Worm (Caenorhabditis elegans) whole organism, young adult: ENCODE data around the gene K08D12.4.

Experiments used
- B0261.1 ChIP-seq: sonication (generic microtip); optimal IDR thresholded peaks from 2 replicates; lab custom pipeline; 2016; ENCODE audit warnings: mild to moderate bottlenecking, missing genetic modification characterization, moderate library complexity, missing compliant biosample characterization
- C06A6.2 ChIP-seq: fragments of 200-800 bp; sonication (Bioruptor generic); conservative IDR thresholded peaks from 2 replicates; pipeline ENCODE4 v1.3.6; 2022; ENCODE audit warnings: missing genetic modification characterization, missing compliant biosample characterization
- C17E4.6 ChIP-seq: fragments of 200-800 bp; sonication (Bioruptor generic); IDR thresholded peaks from 2 replicates; pipeline ENCODE4 v1.3.6; 2022; ENCODE audit warnings: missing genetic modification reagents, missing genetic modification characterization, missing compliant biosample characterization
- D2030.7 ChIP-seq: fragments of 200-800 bp; sonication (Bioruptor generic); IDR thresholded peaks from 2 replicates; pipeline ENCODE4 v1.3.6; 2022; ENCODE audit warnings: missing genetic modification reagents, missing genetic modification characterization, missing compliant biosample characterization
- F39B2.1 ChIP-seq: fragments of 200-800 bp; sonication (Bioruptor generic); IDR thresholded peaks from 2 replicates; pipeline ENCODE4 v1.3.6; 2022; ENCODE audit warnings: missing genetic modification reagents, missing genetic modification characterization, missing compliant biosample characterization
- T07F8.4 ChIP-seq: sonication (generic microtip); optimal IDR thresholded peaks from 2 replicates; lab custom pipeline; 2016; ENCODE audit warnings: mild to moderate bottlenecking, missing genetic modification characterization, moderate library complexity, missing compliant biosample characterization
- Y56A3A.18 ChIP-seq: fragments of 200-800 bp; sonication (Bioruptor generic); IDR thresholded peaks from 2 replicates; pipeline ENCODE4 v1.3.6; 2022; ENCODE audit warnings: missing genetic modification reagents, missing genetic modification characterization, missing compliant biosample characterization
- Y79H2A.3 ChIP-seq: fragments of 200-800 bp; sonication (Bioruptor generic); conservative IDR thresholded peaks from 2 replicates; pipeline ENCODE4 v1.3.6; 2022; ENCODE audit warnings: missing genetic modification reagents, missing genetic modification characterization, missing compliant biosample characterization
- Y95B8A.8 ChIP-seq: fragments of 200-800 bp; sonication (Bioruptor generic); IDR thresholded peaks from 2 replicates; pipeline ENCODE4 v1.3.6; 2022; ENCODE audit warnings: missing genetic modification reagents, missing genetic modification characterization, missing compliant biosample characterization
- atf-7 ChIP-seq: sonication (generic microtip); optimal IDR thresholded peaks from 2 replicates; lab custom pipeline; 2017; ENCODE audit warnings: mild to moderate bottlenecking, missing genetic modification characterization, missing compliant biosample characterization
- attf-3 ChIP-seq: fragments of 200-800 bp; sonication (Bioruptor generic); conservative IDR thresholded peaks from 2 replicates; pipeline ENCODE4 v1.3.6; 2022; ENCODE audit warnings: missing genetic modification reagents, missing genetic modification characterization, missing compliant biosample characterization
- attf-6 ChIP-seq: fragments of 200-800 bp; sonication (Bioruptor generic); IDR thresholded peaks from 2 replicates; pipeline ENCODE4 v1.3.6; 2022; ENCODE audit warnings: missing genetic modification reagents, missing genetic modification characterization, missing compliant biosample characterization
- bed-1 ChIP-seq: fragments of 200-800 bp; sonication (Bioruptor generic); IDR thresholded peaks from 2 replicates; pipeline ENCODE4 v1.3.6; 2022; ENCODE audit warnings: missing genetic modification reagents, missing genetic modification characterization, missing compliant biosample characterization
- ccch-3 ChIP-seq: fragments of 200-800 bp; sonication (Bioruptor generic); optimal IDR thresholded peaks from 2 replicates; lab custom pipeline; 2018; ENCODE audit warnings: mild to moderate bottlenecking, missing genetic modification characterization, missing compliant biosample characterization
- cebp-1 ChIP-seq, 2 experiments: fragments of 200-800 bp in 1 of 2; sonication (Bioruptor generic) in 1 of 2; sonication (generic microtip) in 1 of 2; IDR thresholded peaks in 1 of 2; optimal IDR thresholded peaks in 1 of 2; 2 replicates each; pipeline versions ENCODE4 v1.3.6 to Lab custom; 2017 to 2022; ENCODE audit warnings: missing compliant biosample characterization in 2 of 2, missing genetic modification characterization in 2 of 2, mild to moderate bottlenecking in 1 of 2, missing genetic modification reagents in 1 of 2, moderate library complexity in 1 of 2
- cebp-2 ChIP-seq: fragments of 200-800 bp; sonication (Bioruptor generic); IDR thresholded peaks from 2 replicates; pipeline ENCODE4 v1.3.6; 2022; ENCODE audit warnings: missing genetic modification characterization, missing compliant biosample characterization
- ceh-100 ChIP-seq: fragments of 200-800 bp; sonication (Bioruptor generic); IDR thresholded peaks from 2 replicates; pipeline ENCODE4 v1.3.6; 2022; ENCODE audit warnings: missing genetic modification reagents, missing genetic modification characterization, missing compliant biosample characterization
- ceh-58 ChIP-seq: fragments of 200-800 bp; sonication (Bioruptor generic); IDR thresholded peaks from 2 replicates; pipeline ENCODE4 v1.3.6; 2022; ENCODE audit warnings: missing genetic modification characterization, missing compliant biosample characterization
- dpl-1 ChIP-seq: fragments of 150-350 bp; optimal IDR thresholded peaks from 2 replicates; lab custom pipeline; 2014; ENCODE audit warnings: missing biosample characterization, missing genetic modification reagents, missing genetic modification characterization
- efl-1 ChIP-seq: fragments of 150-350 bp; optimal IDR thresholded peaks from 2 replicates; lab custom pipeline; 2014; ENCODE audit warnings: missing biosample characterization, missing genetic modification reagents, missing genetic modification characterization
- egl-44 ChIP-seq: fragments of 200-800 bp; sonication (Bioruptor generic); IDR thresholded peaks from 2 replicates; pipeline ENCODE4 v1.3.6; 2022; ENCODE audit warnings: missing genetic modification reagents, missing genetic modification characterization, missing compliant biosample characterization
- ekl-4 ChIP-seq: fragments of 200-800 bp; sonication (Bioruptor generic); IDR thresholded peaks from 2 replicates; pipeline ENCODE4 v1.3.6; 2022; ENCODE audit warnings: missing genetic modification reagents, missing genetic modification characterization, missing compliant biosample characterization
- ets-4 ChIP-seq: fragments of 200-800 bp; sonication (Bioruptor generic); optimal IDR thresholded peaks from 2 replicates; lab custom pipeline; 2018; ENCODE audit warnings: mild to moderate bottlenecking, missing genetic modification characterization, missing compliant biosample characterization
- hmg-1.2 ChIP-seq: fragments of 200-800 bp; sonication (Bioruptor generic); IDR thresholded peaks from 2 replicates; pipeline ENCODE4 v1.3.6; 2022; ENCODE audit warnings: missing genetic modification reagents, missing genetic modification characterization, missing compliant biosample characterization
- hmg-20 ChIP-seq: fragments of 200-800 bp; sonication (Bioruptor generic); IDR thresholded peaks from 2 replicates; pipeline ENCODE4 v1.3.6; 2022; ENCODE audit warnings: missing genetic modification reagents, missing genetic modification characterization, missing compliant biosample characterization
- lag-1 ChIP-seq: fragments of 200-800 bp; sonication (Bioruptor generic); IDR thresholded peaks from 2 replicates; pipeline ENCODE4 v1.3.6; 2022; ENCODE audit warnings: missing genetic modification reagents, missing genetic modification characterization, missing compliant biosample characterization
- let-607 ChIP-seq, 2 experiments: fragments of 200-800 bp in 1 of 2; sonication (Bioruptor generic) in 1 of 2; sonication (generic microtip) in 1 of 2; optimal IDR thresholded peaks; 2 replicates each; lab custom pipeline; 2016 to 2018; ENCODE audit warnings: mild to moderate bottlenecking in 2 of 2, missing compliant biosample characterization in 2 of 2, missing genetic modification characterization in 2 of 2, moderate library complexity in 2 of 2, missing genotype in 1 of 2
- madf-6 ChIP-seq: fragments of 200-800 bp; sonication (Bioruptor generic); IDR thresholded peaks from 2 replicates; pipeline ENCODE4 v1.3.6; 2022; ENCODE audit warnings: missing genetic modification reagents, missing genetic modification characterization, missing compliant biosample characterization
- mcd-1 ChIP-seq: fragments of 200-800 bp; sonication (Bioruptor generic); IDR thresholded peaks from 2 replicates; pipeline ENCODE4 v1.3.6; 2022; ENCODE audit warnings: missing genetic modification reagents, missing genetic modification characterization, missing compliant biosample characterization
- mxl-1 ChIP-seq: sonication (generic microtip); optimal IDR thresholded peaks from 2 replicates; lab custom pipeline; 2016; ENCODE audit warnings: missing genetic modification characterization, missing compliant biosample characterization
- nhr-80 ChIP-seq: sonication (generic microtip); optimal IDR thresholded peaks from 2 replicates; lab custom pipeline; 2016; ENCODE audit warnings: missing genetic modification characterization, missing compliant biosample characterization
- nhr-90 ChIP-seq: sonication (generic microtip); optimal IDR thresholded peaks from 2 replicates; lab custom pipeline; 2016; ENCODE audit warnings: missing genotype, mild to moderate bottlenecking, missing genetic modification characterization, missing compliant biosample characterization
- rcor-1 ChIP-seq: fragments of 200-800 bp; sonication (Bioruptor generic); IDR thresholded peaks from 2 replicates; pipeline ENCODE4 v1.3.6; 2022; ENCODE audit warnings: missing genetic modification reagents, missing genetic modification characterization, missing compliant biosample characterization
- rpc-1 ChIP-seq, 2 experiments: fragments of 150-350 bp in 1 of 2; sonication (generic microtip) in 1 of 2; optimal IDR thresholded peaks; 2 replicates each; lab custom pipeline; 2014 to 2018; ENCODE audit warnings: missing biosample characterization in 1 of 2, missing genetic modification characterization in 1 of 2, missing genetic modification reagents in 1 of 2, missing genotype in 1 of 2
- sea-2 ChIP-seq: fragments of 200-800 bp; sonication (Bioruptor generic); IDR thresholded peaks from 2 replicates; pipeline ENCODE4 v1.3.6; 2022; ENCODE audit warnings: missing genetic modification characterization, missing compliant biosample characterization
- snpc-1.3 ChIP-seq: sonication (generic microtip); optimal IDR thresholded peaks from 2 replicates; lab custom pipeline; 2017; ENCODE audit warnings: missing genetic modification characterization, mild to moderate bottlenecking, missing compliant biosample characterization, antibody characterized with exemption, moderate library complexity, missing genotype, missing genetic modification reagents; ENCODE audit not compliant: insufficient read depth
- snpc-3.4 ChIP-seq: sonication (generic microtip); optimal IDR thresholded peaks from 2 replicates; lab custom pipeline; 2017; ENCODE audit warnings: missing genetic modification characterization, mild to moderate bottlenecking, missing compliant biosample characterization, antibody characterized with exemption, moderate library complexity, missing genotype, missing genetic modification reagents
- snpc-4 ChIP-seq, 5 experiments: fragments of 150-350 bp in 1 of 5; sonication (generic microtip) in 4 of 5; optimal IDR thresholded peaks; 2 replicates each; lab custom pipeline; 2014 to 2018; ENCODE audit warnings: missing genetic modification characterization in 5 of 5, missing biosample characterization in 3 of 5, antibody characterized with exemption in 2 of 5, mild to moderate bottlenecking in 2 of 5, missing compliant biosample characterization in 2 of 5, missing genotype in 2 of 5, moderate library complexity in 2 of 5, missing genetic modification reagents in 1 of 5
- sptf-2 ChIP-seq: fragments of 200-800 bp; sonication (Bioruptor generic); optimal IDR thresholded peaks from 2 replicates; lab custom pipeline; 2018; ENCODE audit warnings: mild to moderate bottlenecking, missing genetic modification characterization, missing compliant biosample characterization
- tbp1 ChIP-seq: fragments of 200-800 bp; sonication (Bioruptor generic); optimal IDR thresholded peaks from 2 replicates; lab custom pipeline; 2018; ENCODE audit warnings: mild to moderate bottlenecking, missing genetic modification characterization, missing compliant biosample characterization
- tlf-1 ChIP-seq: fragments of 200-800 bp; sonication (Bioruptor generic); optimal IDR thresholded peaks from 2 replicates; lab custom pipeline; 2018; ENCODE audit warnings: mild to moderate bottlenecking, missing genetic modification characterization, missing compliant biosample characterization
- unc-130 ChIP-seq: sonication (generic microtip); optimal IDR thresholded peaks from 2 replicates; lab custom pipeline; 2016; ENCODE audit warnings: missing genetic modification reagents, missing genetic modification characterization, missing compliant biosample characterization
- unc-62 ChIP-seq: fragments of 150-350 bp; optimal IDR thresholded peaks from 2 replicates; lab custom pipeline; 2014; ENCODE audit warnings: missing biosample characterization, missing genetic modification reagents, missing genetic modification characterization
- ztf-18 ChIP-seq: sonication (generic microtip); optimal IDR thresholded peaks from 2 replicates; lab custom pipeline; 2016; ENCODE audit warnings: missing genotype, mild to moderate bottlenecking, missing genetic modification characterization, missing compliant biosample characterization
- ztf-22 ChIP-seq: fragments of 200-800 bp; sonication (Bioruptor generic); optimal IDR thresholded peaks from 2 replicates; lab custom pipeline; 2018; ENCODE audit warnings: mild to moderate bottlenecking, missing genetic modification characterization, moderate library complexity, missing compliant biosample characterization

The K08D12.4 gene

DNA sequence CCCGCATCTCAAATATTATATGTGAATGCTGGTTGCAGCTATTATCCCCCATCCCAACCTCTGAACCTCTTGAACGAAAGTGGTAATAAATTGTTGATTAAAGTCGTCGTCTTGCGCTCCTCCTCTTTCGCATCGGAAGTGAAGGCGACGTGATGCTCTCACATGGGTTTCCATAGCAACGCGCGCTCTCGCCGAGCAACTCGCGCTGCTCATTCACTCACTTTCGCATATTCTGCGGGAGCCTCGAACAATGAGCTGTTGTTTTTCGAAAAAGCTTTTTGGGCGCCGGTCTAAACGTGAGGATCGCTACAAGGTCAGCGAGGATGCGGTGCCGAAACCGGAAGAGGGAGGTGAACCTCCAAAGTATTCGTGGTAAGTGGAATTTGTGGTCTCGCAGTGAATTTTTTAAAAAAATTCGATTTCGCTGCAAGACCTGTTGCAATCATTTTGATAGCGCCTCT, 4.0 kb downstream of the K08D12.4 start, which contains the start of gene rpi-2 (continued):
- TF ChIP-seq ztf-18 (tag; lab: Kevin White, UChicago) = peak; percentile 58
- peak; percentile 54; the same call in 1 of the 2 replicates for TF ChIP-seq attf-3 (GFP tag; lab: Robert Waterston, UW)
- TF ChIP-seq ztf-22 (GFP tag; lab: Kevin White, UChicago) = no peak
- no peak for TF ChIP-seq let-607 (tag; optimal IDR thresholded peaks at IDR 0.05; lab: Kevin White, UChicago)
- TF ChIP-seq tlf-1 (GFP tag; lab: Kevin White, UChicago) = peak; percentile 92
- peak; percentile 92 for TF ChIP-seq Y95B8A.8 (GFP tag; lab: Robert Waterston, UW)
- peak; percentile 86 for TF ChIP-seq mcd-1 (GFP tag; lab: Robert Waterston, UW)
- peak; percentile 88 for TF ChIP-seq madf-6 (GFP tag; lab: Robert Waterston, UW)
- peak; percentile 81 for TF ChIP-seq rcor-1 (GFP tag; lab: Robert Waterston, UW)
- TF ChIP-seq unc-130 (GFP tag; lab: Kevin White, UChicago) = peak; percentile 91
- peak; percentile 78 for TF ChIP-seq hmg-20
- peak; percentile 98 for TF ChIP-seq Y79H2A.3
- TF ChIP-seq cebp-2 (GFP tag; lab: Robert Waterston, UW) = 0 out of 2 replicates have a peak, but pooled peaks have one; percentile 65
- peak; percentile 78 for TF ChIP-seq atf-7 (tag; lab: Kevin White, UChicago)
- no peak for TF ChIP-seq rpc-1 (optimal IDR thresholded peaks at IDR 0.05; lab: Kevin White, UChicago)
- no peak for TF ChIP-seq rpc-1 (tag; optimal IDR thresholded peaks at IDR 0.05; lab: Kevin White, UChicago)
- no peak for TF ChIP-seq unc-62
- peak; percentile 97; the same call in 1 of the 2 replicates for TF ChIP-seq ceh-58 (GFP tag; lab: Robert Waterston, UW)
- peak; percentile 21 for TF ChIP-seq B0261.1
- TF ChIP-seq C17E4.6 (GFP tag; lab: Robert Waterston, UW) = peak; percentile 90
- no peak for TF ChIP-seq lag-1
- TF ChIP-seq Y56A3A.18 (GFP tag; lab: Robert Waterston, UW) = peak; percentile 74; the same call in 1 of the 2 replicates
- TF ChIP-seq ekl-4 (GFP tag; lab: Robert Waterston, UW) = peak; percentile 96
- TF ChIP-seq snpc-4 (GFP tag; optimal IDR thresholded peaks at IDR 0.05; lab: Kevin White, UChicago) = no peak
- TF ChIP-seq snpc-4 (tag; optimal IDR thresholded peaks at IDR 0.05; lab: Kevin White, UChicago) = peak in 3 of 4 experiments; percentile 48 to 61 (median 56)
- peak; percentile 66 for TF ChIP-seq nhr-90
- TF ChIP-seq C06A6.2 (GFP tag; lab: Robert Waterston, UW) = no peak
- TF ChIP-seq nhr-80 = no peak
- no peak for TF ChIP-seq ccch-3
- peak; percentile 93 for TF ChIP-seq egl-44 (GFP tag; lab: Robert Waterston, UW)
- TF ChIP-seq sea-2 = 0 out of 2 replicates have a peak, but pooled peaks have one; percentile 21
- TF ChIP-seq bed-1 (GFP tag; lab: Robert Waterston, UW) = peak; percentile 85; the same call in 1 of the 2 replicates
- no peak for TF ChIP-seq cebp-1 (GFP tag; IDR thresholded peaks at IDR 0.05; lab: Robert Waterston, UW)
- peak; percentile 74 for TF ChIP-seq cebp-1 (tag; optimal IDR thresholded peaks at IDR 0.05; lab: Kevin White, UChicago)
- no peak for TF ChIP-seq sptf-2 (GFP tag; lab: Kevin White, UChicago)
- TF ChIP-seq dpl-1 (GFP tag; lab: Kevin White, UChicago) = peak; percentile 17
- no peak for TF ChIP-seq efl-1 (GFP tag; lab: Kevin White, UChicago)
- peak; percentile 59 for TF ChIP-seq hmg-1.2 (GFP tag; lab: Robert Waterston, UW)
- peak; percentile 83 for TF ChIP-seq mxl-1 (tag; lab: Kevin White, UChicago)
- TF ChIP-seq T07F8.4 (tag; lab: Kevin White, UChicago) = peak; percentile 71
- TF ChIP-seq snpc-1.3 (tag; lab: Kevin White, UChicago) = no peak
- TF ChIP-seq tbp1 = peak; percentile 70
- TF ChIP-seq ceh-100 (GFP tag; lab: Robert Waterston, UW) = peak; percentile 83
- TF ChIP-seq D2030.7 = peak; percentile 60
- peak; percentile 34 for TF ChIP-seq ets-4
- TF ChIP-seq snpc-3.4 (tag; lab: Kevin White, UChicago) = peak; percentile 87
- TF ChIP-seq attf-6 (GFP tag; lab: Robert Waterston, UW) = peak; percentile 90
- peak; percentile 92 for TF ChIP-seq F39B2.1 (GFP tag; lab: Robert Waterston, UW)
